Fruit fly (Drosophila melanogaster) whole organism: Measurements from ENCODE around the gene peg.

Experiments used
- Dll ChIP-seq: fragments of >200 bp; optimal IDR thresholded peaks from 2 replicates; lab custom pipeline; 2017
- pan ChIP-seq: fragments of >200 bp; optimal IDR thresholded peaks from 2 replicates; lab custom pipeline; 2017
- usp ChIP-seq: fragments of >200 bp; optimal IDR thresholded peaks from 2 replicates; lab custom pipeline; 2017; ENCODE audit warnings: missing biosample characterization, missing genetic modification characterization, mixed read lengths

DNA sequence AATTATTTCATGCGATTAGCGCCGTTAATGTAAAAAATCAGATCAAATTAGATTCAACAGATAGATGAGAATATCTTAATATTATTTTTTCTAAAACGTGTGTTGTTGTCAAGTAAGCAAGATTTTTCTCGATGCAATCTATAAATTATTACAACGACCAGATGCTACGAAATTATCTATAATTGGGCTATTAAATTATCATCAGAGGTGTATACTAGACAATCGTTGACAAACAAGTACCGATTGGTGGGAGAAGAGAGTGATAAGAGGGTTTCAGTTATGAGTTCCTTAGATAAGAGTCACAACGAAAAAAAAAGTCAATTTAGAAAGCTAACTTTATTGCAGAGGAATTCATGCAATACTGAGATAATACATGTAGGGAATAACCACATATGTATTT, 43.6 kb upstream of the peg start:
- TF ChIP-seq pan (lab: Kevin White, UChicago) (no peak), usp (no peak), Dll (lab: Kevin White, UChicago) (no peak)
